Fruit fly (Drosophila melanogaster) whole organism, embryonic: ENCODE measurements around the gene Tip60.

Experiments
- Abd-B ChIP-seq: fragments of 200-800 bp; sonication (Bioruptor generic); optimal IDR thresholded peaks from 2 replicates; lab custom pipeline; 2018; ENCODE audit warnings: missing biosample characterization, mild to moderate bottlenecking, missing genetic modification characterization, moderate library complexity
- Ada2b ChIP-seq: fragments of 200-800 bp; sonication (Bioruptor generic); IDR thresholded peaks from 2 replicates; pipeline ENCODE4 v1.3.6; 2022; ENCODE audit warnings: missing biosample characterization, missing genetic modification characterization
- CG10267 ChIP-seq: fragments of 200-800 bp; sonication (Bioruptor generic); optimal IDR thresholded peaks from 2 replicates; lab custom pipeline; 2018; ENCODE audit warnings: missing biosample characterization, mild to moderate bottlenecking, missing genetic modification characterization, moderate library complexity
- CG10959 ChIP-seq: fragments of 200-800 bp; sonication (Bioruptor generic); IDR thresholded peaks from 2 replicates; pipeline ENCODE4 v1.3.6; 2022; ENCODE audit warnings: missing biosample characterization, missing genetic modification characterization
- CG11093 ChIP-seq: fragments of 200-800 bp; sonication (Bioruptor generic); IDR thresholded peaks from 3 replicates; pipeline ENCODE4 v1.3.6; 2022; ENCODE audit warnings: missing biosample characterization, missing genetic modification characterization
- CG13287 ChIP-seq: fragments of 200-800 bp; sonication (Bioruptor generic); IDR thresholded peaks from 2 replicates; pipeline ENCODE4 v1.3.6; 2022; ENCODE audit warnings: missing biosample characterization, missing genetic modification characterization; ENCODE audit not compliant: partially characterized antibody
- CG14710 ChIP-seq: fragments of 200-800 bp; sonication (Bioruptor generic); optimal IDR thresholded peaks from 3 replicates; lab custom pipeline; 2019; ENCODE audit warnings: missing biosample characterization, mild to moderate bottlenecking, missing genetic modification characterization, moderate library complexity
- CG15011 ChIP-seq: fragments of 200-800 bp; sonication (Bioruptor generic); optimal IDR thresholded peaks from 3 replicates; lab custom pipeline; 2018; ENCODE audit warnings: missing biosample characterization, mild to moderate bottlenecking, missing genetic modification characterization
- CG15696 ChIP-seq: fragments of 200-800 bp; sonication (Bioruptor generic); optimal IDR thresholded peaks from 2 replicates; lab custom pipeline; 2019; ENCODE audit warnings: missing biosample characterization, mild to moderate bottlenecking, missing genetic modification characterization, moderate library complexity
- CG16813 ChIP-seq: fragments of 200-800 bp; sonication (Bioruptor generic); IDR thresholded peaks from 3 replicates; pipeline ENCODE4 v1.3.6; 2022; ENCODE audit warnings: missing biosample characterization, missing genetic modification characterization; ENCODE audit not compliant: partially characterized antibody
- CG1832 ChIP-seq: fragments of 200-800 bp; sonication (Bioruptor generic); optimal IDR thresholded peaks from 2 replicates; lab custom pipeline; 2017; ENCODE audit warnings: missing biosample characterization, mild to moderate bottlenecking, missing genetic modification characterization, inconsistent platforms
- CG2116 ChIP-seq: fragments of 200-800 bp; sonication (Bioruptor generic); optimal IDR thresholded peaks from 3 replicates; lab custom pipeline; 2018; ENCODE audit warnings: missing biosample characterization, mild to moderate bottlenecking, missing genetic modification characterization
- CG2129 ChIP-seq: fragments of 200-800 bp; sonication (Bioruptor generic); IDR thresholded peaks from 2 replicates; pipeline ENCODE4 v1.3.6; 2022; ENCODE audit warnings: missing biosample characterization, missing genetic modification characterization; ENCODE audit not compliant: partially characterized antibody
- CG2712 ChIP-seq: fragments of 200-800 bp; optimal IDR thresholded peaks from 3 replicates; lab custom pipeline; 2019; ENCODE audit warnings: missing biosample characterization, mild to moderate bottlenecking, missing genetic modification characterization, moderate library complexity
- CG30431 ChIP-seq: fragments of 200-800 bp; sonication (Bioruptor generic); optimal IDR thresholded peaks from 2 replicates; lab custom pipeline; 2017; ENCODE audit warnings: missing biosample characterization, missing genetic modification characterization
- CG34224 ChIP-seq: fragments of 200-800 bp; sonication (Bioruptor generic); IDR thresholded peaks from 3 replicates; pipeline ENCODE4 v1.3.6; 2022; ENCODE audit warnings: missing biosample characterization, missing genetic modification characterization; ENCODE audit not compliant: partially characterized antibody
- CG4730 ChIP-seq: fragments of 200-800 bp; sonication (Bioruptor generic); IDR thresholded peaks from 2 replicates; pipeline ENCODE4 v1.3.6; 2022; ENCODE audit warnings: missing biosample characterization, missing genetic modification characterization
- CG6254 ChIP-seq: fragments of 200-800 bp; sonication (Bioruptor generic); optimal IDR thresholded peaks from 3 replicates; lab custom pipeline; 2017; ENCODE audit warnings: mild to moderate bottlenecking, missing biosample characterization, missing genetic modification reagents, missing genetic modification characterization
- CG7271 ChIP-seq: fragments of 200-800 bp; sonication (Bioruptor generic); optimal IDR thresholded peaks from 2 replicates; lab custom pipeline; 2018; ENCODE audit warnings: missing biosample characterization, mild to moderate bottlenecking, missing genetic modification characterization, moderate library complexity
- CG8944 ChIP-seq: fragments of 200-800 bp; sonication (Bioruptor generic); optimal IDR thresholded peaks from 3 replicates; lab custom pipeline; 2016; ENCODE audit warnings: missing biosample characterization, missing genetic modification characterization
- D ChIP-seq, 2 experiments: fragments of 200-800 bp in 1 of 2; fragments of >200 bp in 1 of 2; sonication (Bioruptor generic) in 1 of 2; optimal IDR thresholded peaks; 2 replicates in 1 of 2; 3 replicates in 1 of 2; lab custom pipeline; 2017; ENCODE audit warnings: mild to moderate bottlenecking in 1 of 2, missing biosample characterization in 1 of 2, missing genetic modification characterization in 1 of 2, missing genetic modification reagents in 1 of 2
- Dek ChIP-seq: fragments of 200-800 bp; sonication (Bioruptor generic); optimal IDR thresholded peaks from 3 replicates; lab custom pipeline; 2019; ENCODE audit warnings: missing biosample characterization, mild to moderate bottlenecking, missing genetic modification characterization, moderate library complexity
- E2f2 ChIP-seq: fragments of 200-800 bp; sonication (Bioruptor generic); IDR thresholded peaks from 2 replicates; pipeline ENCODE4 v1.3.6; 2022; ENCODE audit warnings: missing biosample characterization, missing genetic modification characterization
- Ets65A ChIP-seq: fragments of 200-800 bp; sonication (Bioruptor generic); peaks from one replicate; lab custom pipeline; 2016; ENCODE audit warnings: missing biosample characterization, missing genetic modification characterization
- HLH4C ChIP-seq: fragments of 200-800 bp; sonication (Bioruptor generic); IDR thresholded peaks from 3 replicates; pipeline ENCODE4 v1.3.6; 2022; ENCODE audit warnings: missing biosample characterization, missing genetic modification characterization; ENCODE audit not compliant: partially characterized antibody
- HLH54F ChIP-seq: fragments of 200-800 bp; sonication (Bioruptor generic); optimal IDR thresholded peaks from 3 replicates; lab custom pipeline; 2016; ENCODE audit warnings: missing biosample characterization, missing genetic modification characterization
- Hand ChIP-seq: fragments of 200-800 bp; sonication (Bioruptor generic); optimal IDR thresholded peaks from 2 replicates; lab custom pipeline; 2017; ENCODE audit warnings: mild to moderate bottlenecking, missing biosample characterization, missing genetic modification reagents, missing genetic modification characterization
- Lpt ChIP-seq: fragments of >200 bp; optimal IDR thresholded peaks from 2 replicates; lab custom pipeline; 2018; ENCODE audit warnings: missing biosample characterization, missing genetic modification characterization
- Mad ChIP-seq: fragments of 200-800 bp; sonication (Bioruptor generic); optimal IDR thresholded peaks from 2 replicates; lab custom pipeline; 2016; ENCODE audit warnings: missing biosample characterization, missing genetic modification characterization
- Scr ChIP-seq: fragments of 200-800 bp; sonication (Bioruptor generic); IDR thresholded peaks from 2 replicates; pipeline ENCODE4 v1.3.6; 2022; ENCODE audit warnings: missing biosample characterization, missing genetic modification characterization; ENCODE audit not compliant: partially characterized antibody
- Sox100B ChIP-seq: fragments of 200-800 bp; sonication (Bioruptor generic); optimal IDR thresholded peaks from 3 replicates; lab custom pipeline; 2018; ENCODE audit warnings: missing biosample characterization, mild to moderate bottlenecking, missing genetic modification characterization
- bbx ChIP-seq: fragments of 200-800 bp; sonication (Bioruptor generic); IDR thresholded peaks from 2 replicates; pipeline ENCODE4 v1.3.6; 2022; ENCODE audit warnings: missing biosample characterization, missing genetic modification characterization; ENCODE audit not compliant: partially characterized antibody
- chif ChIP-seq, 2 experiments: fragments of 200-800 bp; sonication (Bioruptor generic); optimal IDR thresholded peaks; 3 replicates each; lab custom pipeline; 2016; ENCODE audit warnings: missing biosample characterization in 2 of 2, missing genetic modification characterization in 2 of 2
- dimm ChIP-seq: fragments of 200-800 bp; sonication (Bioruptor generic); IDR thresholded peaks from 2 replicates; pipeline ENCODE4 v1.3.6; 2022; ENCODE audit warnings: missing biosample characterization, missing genetic modification characterization
- fd102C ChIP-seq: fragments of 200-800 bp; sonication (Bioruptor generic); optimal IDR thresholded peaks from 2 replicates; lab custom pipeline; 2018; ENCODE audit warnings: missing biosample characterization, mild to moderate bottlenecking, missing genetic modification characterization, moderate library complexity
- gfzf ChIP-seq: fragments of 200-800 bp; sonication (Bioruptor generic); optimal IDR thresholded peaks from 2 replicates; lab custom pipeline; 2016; ENCODE audit warnings: missing biosample characterization, mild to moderate bottlenecking, missing genetic modification characterization, moderate library complexity
- h ChIP-seq: fragments of >200 bp; optimal IDR thresholded peaks from 2 replicates; lab custom pipeline; 2017
- hbn ChIP-seq: fragments of 200-800 bp; sonication (Bioruptor generic); IDR thresholded peaks from 2 replicates; pipeline ENCODE4 v1.3.6; 2022; ENCODE audit warnings: missing biosample characterization, missing genetic modification characterization; ENCODE audit not compliant: partially characterized antibody
- inv ChIP-seq: fragments of 200-800 bp; sonication (Bioruptor generic); IDR thresholded peaks from 2 replicates; pipeline ENCODE4 v1.3.6; 2022; ENCODE audit warnings: missing biosample characterization, missing genetic modification characterization; ENCODE audit not compliant: partially characterized antibody
- jigr1 ChIP-seq: fragments of 200-800 bp; sonication (Bioruptor generic); IDR thresholded peaks from 3 replicates; pipeline ENCODE4 v1.3.6; 2022; ENCODE audit warnings: missing biosample characterization, missing genetic modification characterization
- kay ChIP-seq: fragments of 200-800 bp; sonication (Bioruptor generic); optimal IDR thresholded peaks from 2 replicates; lab custom pipeline; 2016; ENCODE audit warnings: missing biosample characterization, missing genetic modification characterization
- knrl ChIP-seq: fragments of 200-800 bp; sonication (Bioruptor generic); IDR thresholded peaks from 3 replicates; pipeline ENCODE4 v1.3.6; 2022; ENCODE audit warnings: missing biosample characterization, missing genetic modification characterization; ENCODE audit not compliant: partially characterized antibody
- lilli ChIP-seq: fragments of 200-800 bp; sonication (Bioruptor generic); optimal IDR thresholded peaks from 3 replicates; lab custom pipeline; 2016; ENCODE audit warnings: missing biosample characterization, missing genetic modification characterization
- nmo ChIP-seq: fragments of 200-800 bp; sonication (Bioruptor generic); optimal IDR thresholded peaks from 2 replicates; lab custom pipeline; 2018; ENCODE audit warnings: missing biosample characterization, mild to moderate bottlenecking, missing genetic modification characterization, moderate library complexity
- rib ChIP-seq: fragments of 200-800 bp; sonication (Bioruptor generic); IDR thresholded peaks from 2 replicates; pipeline ENCODE4 v1.3.6; 2022; ENCODE audit warnings: missing biosample characterization, missing genetic modification characterization
- sc ChIP-seq, 3 experiments: fragments of >200 bp in 2 of 3; fragments of 200-800 bp in 1 of 3; sonication (Bioruptor generic) in 1 of 3; optimal IDR thresholded peaks; 2 replicates in 2 of 3; 3 replicates in 1 of 3; lab custom pipeline; 2017; ENCODE audit warnings: mild to moderate bottlenecking in 1 of 3, missing biosample characterization in 1 of 3, missing genetic modification characterization in 1 of 3, missing genetic modification reagents in 1 of 3
- sima ChIP-seq: fragments of 200-800 bp; sonication (Bioruptor generic); optimal IDR thresholded peaks from 2 replicates; lab custom pipeline; 2016; ENCODE audit warnings: missing biosample characterization, missing genetic modification characterization
- vvl ChIP-seq: fragments of 200-800 bp; sonication (Bioruptor generic); IDR thresholded peaks from 2 replicates; pipeline ENCODE4 v1.3.6; 2022; ENCODE audit warnings: missing biosample characterization, missing genetic modification characterization

The Tip60 gene

DNA sequence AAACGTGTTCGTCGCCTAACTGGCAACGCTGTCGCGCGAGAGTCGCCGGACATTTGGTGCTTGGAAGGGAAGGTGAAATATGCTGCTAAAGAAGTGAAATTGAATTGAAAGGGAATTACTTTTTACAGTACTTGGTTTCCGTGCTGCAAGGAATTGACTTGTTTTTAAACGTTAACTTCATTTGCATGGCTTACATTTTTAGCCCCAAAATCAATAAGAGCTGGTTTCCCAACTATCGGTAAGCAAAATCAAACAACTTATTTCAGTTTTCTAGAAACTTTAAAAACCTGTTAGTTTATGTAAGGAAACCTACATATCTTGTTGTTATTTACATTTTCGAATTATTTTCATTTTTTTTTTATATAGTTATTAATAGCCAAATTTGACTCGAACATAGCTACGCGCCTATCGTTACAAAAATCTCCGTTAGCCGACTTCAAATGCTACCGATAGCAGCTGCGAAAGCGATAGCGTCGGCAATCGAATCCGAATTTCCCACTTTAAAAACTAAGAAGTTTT, 3.5 kb downstream of the Tip60 start, which contains the start of the genes dgt4 and Nsun2 (continued):
- TF ChIP-seq HLH4C (0 out of 3 replicates have a peak, but pooled peaks have one; percentile 46), Abd-B (GFP tag; lab: Kevin White, UChicago) (no peak), nmo (GFP tag; lab: Kevin White, UChicago) (peak; percentile 21), gfzf (GFP tag; lab: Kevin White, UChicago) (peak; percentile 13), lilli (peak; percentile 36), Scr (peak; percentile 66), CG2712 (tag; lab: Kevin White, UChicago) (peak; percentile 15), jigr1 (GFP tag; lab: Robert Waterston, UW) (no peak), CG15011 (GFP tag; lab: Kevin White, UChicago) (no peak), CG2129 (0 out of 2 replicates have a peak, but pooled peaks have one; percentile 14), dimm (GFP tag; lab: Robert Waterston, UW) (no peak), chif (GFP tag; optimal IDR thresholded peaks at IDR 0.05; lab: Kevin White, UChicago) (no peak), CG14710 (tag; lab: Kevin White, UChicago) (peak; percentile 40), CG6254 (no peak), hbn (GFP tag; lab: Robert Waterston, UW) (0 out of 2 replicates have a peak, but pooled peaks have one; percentile 15), vvl (0 out of 2 replicates have a peak, but pooled peaks have one; percentile 33), Hand (GFP tag; lab: Kevin White, UChicago) (no peak), CG4730 (GFP tag; lab: Robert Waterston, UW) (no peak), rib (no peak), Sox100B (GFP tag; lab: Kevin White, UChicago) (no peak), knrl (GFP tag; lab: Robert Waterston, UW) (peak; percentile 63; the same call in 2 of the 3 replicates), kay (GFP tag; lab: Kevin White, UChicago) (peak; percentile 29), Mad (GFP tag; lab: Kevin White, UChicago) (no peak), D (optimal IDR thresholded peaks at IDR 0.05; lab: Kevin White, UChicago) (no peak), D (GFP tag; optimal IDR thresholded peaks at IDR 0.05; lab: Kevin White, UChicago) (no peak), E2f2 (GFP tag; lab: Robert Waterston, UW) (peak; percentile 60), CG34224 (GFP tag; lab: Robert Waterston, UW) (peak; percentile 36; the same call in 1 of the 3 replicates), h (lab: Kevin White, UChicago) (no peak), CG16813 (GFP tag; lab: Robert Waterston, UW) (peak; percentile 55; the same call in 1 of the 3 replicates), Ada2b (GFP tag; lab: Robert Waterston, UW) (no peak), HLH54F (GFP tag; lab: Kevin White, UChicago) (peak; percentile 14), Lpt (GFP tag; lab: Kevin White, UChicago) (no peak), CG7271 (tag; lab: Kevin White, UChicago) (no peak), Ets65A (peak; percentile 90), sima (GFP tag; lab: Kevin White, UChicago) (no peak), CG1832 (GFP tag; lab: Kevin White, UChicago) (no peak), bbx (GFP tag; lab: Robert Waterston, UW) (peak; percentile 37; the same call in 1 of the 2 replicates), CG2116 (peak; percentile 54), CG13287 (GFP tag; lab: Robert Waterston, UW) (peak; percentile 69), CG10959 (GFP tag; lab: Robert Waterston, UW) (no peak), CG15696 (tag; lab: Kevin White, UChicago) (no peak), fd102C (GFP tag; lab: Kevin White, UChicago) (no peak), Dek (tag; lab: Kevin White, UChicago) (no peak), CG10267 (tag; lab: Kevin White, UChicago) (peak; percentile 19), inv (GFP tag; lab: Robert Waterston, UW) (0 out of 2 replicates have a peak, but pooled peaks have one; percentile 30), CG8944 (no peak), sc (optimal IDR thresholded peaks at IDR 0.05; lab: Kevin White, UChicago) (no peak), sc (GFP tag; optimal IDR thresholded peaks at IDR 0.05; lab: Kevin White, UChicago) (no peak), CG30431 (GFP tag; lab: Kevin White, UChicago) (no peak), CG11093 (no peak)
